Fruit fly (Drosophila melanogaster) Kc167 (cell line): ENCODE results near the gene CG34454.

ENCODE experiments used
- Sin3A ChIP-seq: fragments of >200 bp; optimal IDR thresholded peaks from 2 replicates; lab custom pipeline; 2018; ENCODE audit warnings: missing external identifiers
- h ChIP-seq: fragments of >200 bp; optimal IDR thresholded peaks from 3 replicates; lab custom pipeline; 2018; ENCODE audit warnings: missing external identifiers
- psq ChIP-seq: fragments of >200 bp; optimal IDR thresholded peaks from 2 replicates; lab custom pipeline; 2017; ENCODE audit warnings: missing external identifiers
- ttk ChIP-seq: sonication (Bioruptor generic); optimal IDR thresholded peaks from 2 replicates; lab custom pipeline; 2017; ENCODE audit warnings: missing external identifiers

dm6 chr3L:273291-273690 is 41.1 kb upstream of the CG34454 start, which contains the start of gene CG32845:
- TF ChIP-seq psq (lab: Kevin White, UChicago) = no peak
- TF ChIP-seq ttk (lab: Kevin White, UChicago) = no peak
- no peak for TF ChIP-seq h (lab: Kevin White, UChicago)
- no peak for TF ChIP-seq Sin3A
